Worm (Caenorhabditis elegans) whole organism, L2 larva: Measurements from ENCODE around the gene irld-18.

ENCODE experiments used
- F13H6.1 ChIP-seq: sonication (generic microtip); optimal IDR thresholded peaks from 2 replicates; lab custom pipeline; 2016; ENCODE audit warnings: missing genetic modification characterization, missing compliant biosample characterization
- R02D3.7 ChIP-seq: fragments of 150-350 bp; optimal IDR thresholded peaks from 2 replicates; lab custom pipeline; 2014; ENCODE audit warnings: missing biosample characterization, missing genetic modification characterization
- Y55F3AM.14 ChIP-seq: fragments of 200-800 bp; sonication (Bioruptor generic); optimal IDR thresholded peaks from 2 replicates; lab custom pipeline; 2018; ENCODE audit warnings: mild to moderate bottlenecking, missing genetic modification characterization, missing compliant biosample characterization
- ZK546.5 ChIP-seq: sonication (generic microtip); optimal IDR thresholded peaks from 2 replicates; lab custom pipeline; 2017; ENCODE audit warnings: missing biosample characterization, missing genetic modification characterization
- alr-1 ChIP-seq: fragments of 150-350 bp; optimal IDR thresholded peaks from 2 replicates; lab custom pipeline; 2014; ENCODE audit warnings: missing biosample characterization, missing genetic modification characterization
- aly-2 ChIP-seq: fragments of 150-350 bp; optimal IDR thresholded peaks from 2 replicates; lab custom pipeline; 2014; ENCODE audit warnings: missing biosample characterization, missing genetic modification characterization
- ama-1 ChIP-seq: fragments of 150-350 bp; optimal IDR thresholded peaks from 2 replicates; lab custom pipeline; 2018; ENCODE audit warnings: inconsistent platforms
- blmp-1 ChIP-seq: sonication (generic microtip); optimal IDR thresholded peaks from 2 replicates; lab custom pipeline; 2017; ENCODE audit warnings: missing genetic modification characterization, mild to moderate bottlenecking, missing compliant biosample characterization, antibody characterized with exemption, moderate library complexity; ENCODE audit not compliant: insufficient read depth
- ceh-82 ChIP-seq: fragments of 150-350 bp; optimal IDR thresholded peaks from 2 replicates; lab custom pipeline; 2014; ENCODE audit warnings: missing biosample characterization, missing genetic modification characterization
- crh-2 ChIP-seq: sonication (generic microtip); optimal IDR thresholded peaks from 2 replicates; lab custom pipeline; 2017; ENCODE audit warnings: missing biosample characterization, missing genetic modification characterization
- dmd-4 ChIP-seq: sonication (generic microtip); optimal IDR thresholded peaks from 2 replicates; lab custom pipeline; 2017; ENCODE audit warnings: missing biosample characterization, missing genetic modification characterization
- egl-27 ChIP-seq: sonication (generic microtip); optimal IDR thresholded peaks from 3 replicates; lab custom pipeline; 2017; ENCODE audit warnings: missing biosample characterization, missing genetic modification reagents, missing genetic modification characterization
- elt-1 ChIP-seq: fragments of 150-350 bp; optimal IDR thresholded peaks from 2 replicates; lab custom pipeline; 2014; ENCODE audit warnings: missing biosample characterization, missing genetic modification characterization
- elt-3 ChIP-seq: sonication (generic microtip); optimal IDR thresholded peaks from 2 replicates; lab custom pipeline; 2017; ENCODE audit warnings: missing biosample characterization, missing genetic modification characterization
- fos-1 ChIP-seq: fragments of 150-350 bp; optimal IDR thresholded peaks from 2 replicates; lab custom pipeline; 2014; ENCODE audit warnings: missing biosample characterization, missing genetic modification characterization
- gmeb-1 ChIP-seq: fragments of 150-350 bp; optimal IDR thresholded peaks from 2 replicates; lab custom pipeline; 2014; ENCODE audit warnings: missing biosample characterization, missing genetic modification characterization
- lin-11 ChIP-seq: fragments of 150-350 bp; sonication (generic microtip); optimal IDR thresholded peaks from 2 replicates; lab custom pipeline; 2014; ENCODE audit warnings: missing biosample characterization, missing genetic modification characterization, inconsistent platforms, mixed read lengths
- lin-13 ChIP-seq: fragments of 150-350 bp; optimal IDR thresholded peaks from 2 replicates; lab custom pipeline; 2014; ENCODE audit warnings: missing biosample characterization, missing genetic modification reagents, missing genetic modification characterization
- lin-39 ChIP-seq: fragments of 150-350 bp; optimal IDR thresholded peaks from 2 replicates; lab custom pipeline; 2014; ENCODE audit warnings: missing biosample characterization, missing genetic modification reagents, missing genetic modification characterization
- lsy-2 ChIP-seq, 2 experiments: fragments of 150-350 bp in 1 of 2; sonication (generic microtip) in 1 of 2; optimal IDR thresholded peaks; 2 replicates each; lab custom pipeline; 2014 to 2017; ENCODE audit warnings: missing biosample characterization in 2 of 2, missing genetic modification characterization in 2 of 2
- mab-5 ChIP-seq: fragments of 150-350 bp; optimal IDR thresholded peaks from 2 replicates; lab custom pipeline; 2014; ENCODE audit warnings: missing biosample characterization, missing genetic modification characterization
- mbf-1 ChIP-seq: sonication (generic microtip); optimal IDR thresholded peaks from 2 replicates; lab custom pipeline; 2017; ENCODE audit warnings: missing biosample characterization, missing genetic modification characterization
- mdl-1 ChIP-seq, 2 experiments: fragments of 150-350 bp in 1 of 2; sonication (generic microtip) in 1 of 2; optimal IDR thresholded peaks; 2 replicates each; lab custom pipeline; 2017; ENCODE audit warnings: missing biosample characterization in 2 of 2, missing genetic modification characterization in 2 of 2
- nhr-10 ChIP-seq: sonication (generic microtip); optimal IDR thresholded peaks from 2 replicates; lab custom pipeline; 2017; ENCODE audit warnings: missing biosample characterization, missing genetic modification characterization
- nhr-129 ChIP-seq: fragments of 150-350 bp; optimal IDR thresholded peaks from 2 replicates; lab custom pipeline; 2014; ENCODE audit warnings: missing biosample characterization, missing genetic modification characterization
- nhr-21 ChIP-seq: fragments of 150-350 bp; optimal IDR thresholded peaks from 2 replicates; lab custom pipeline; 2014; ENCODE audit warnings: missing biosample characterization, missing genetic modification characterization
- nhr-25 ChIP-seq: fragments of 150-350 bp; sonication (generic microtip); optimal IDR thresholded peaks from 3 replicates; lab custom pipeline; 2014; ENCODE audit warnings: missing biosample characterization, missing genetic modification characterization
- nhr-6 ChIP-seq: fragments of 150-350 bp; optimal IDR thresholded peaks from 2 replicates; lab custom pipeline; 2014; ENCODE audit warnings: missing biosample characterization, missing genetic modification characterization
- sem-4 ChIP-seq: fragments of 150-350 bp; optimal IDR thresholded peaks from 2 replicates; lab custom pipeline; 2014; ENCODE audit warnings: missing biosample characterization, missing genetic modification reagents, missing genetic modification characterization
- skn-1 ChIP-seq: sonication (generic microtip); optimal IDR thresholded peaks from 2 replicates; lab custom pipeline; 2017; ENCODE audit warnings: missing biosample characterization, missing genetic modification characterization
- sma-3 ChIP-seq: sonication (generic microtip); optimal IDR thresholded peaks from 2 replicates; lab custom pipeline; 2016; ENCODE audit warnings: missing genetic modification reagents, missing genetic modification characterization, missing compliant biosample characterization
- sma-9 ChIP-seq, 2 experiments: fragments of 150-350 bp in 1 of 2; sonication (generic microtip) in 1 of 2; optimal IDR thresholded peaks; 2 replicates each; lab custom pipeline; 2014 to 2016; ENCODE audit warnings: missing genetic modification characterization in 2 of 2, mild to moderate bottlenecking in 1 of 2, missing biosample characterization in 1 of 2, missing compliant biosample characterization in 1 of 2, missing genetic modification reagents in 1 of 2, moderate library complexity in 1 of 2
- snpc-4 ChIP-seq: fragments of 150-350 bp; optimal IDR thresholded peaks from 2 replicates; lab custom pipeline; 2014; ENCODE audit warnings: missing biosample characterization, missing genetic modification characterization
- unc-39 ChIP-seq: fragments of 150-350 bp; optimal IDR thresholded peaks from 2 replicates; lab custom pipeline; 2014; ENCODE audit warnings: missing biosample characterization, missing genetic modification characterization
- unc-55 ChIP-seq: fragments of 150-350 bp; sonication (generic microtip); optimal IDR thresholded peaks from 3 replicates; lab custom pipeline; 2014; ENCODE audit warnings: missing biosample characterization, missing genetic modification reagents, missing genetic modification characterization
- zag-1 ChIP-seq: fragments of 150-350 bp; optimal IDR thresholded peaks from 2 replicates; lab custom pipeline; 2014; ENCODE audit warnings: missing biosample characterization, missing genetic modification characterization
- ztf-1 ChIP-seq: fragments of 200-800 bp; sonication (Bioruptor generic); conservative IDR thresholded peaks from 2 replicates; pipeline ENCODE4 v1.3.6; 2022; ENCODE audit warnings: missing genetic modification characterization, missing compliant biosample characterization
- ztf-11 ChIP-seq: sonication (generic microtip); optimal IDR thresholded peaks from 2 replicates; lab custom pipeline; 2017; ENCODE audit warnings: missing biosample characterization, missing genetic modification characterization
- ztf-4 ChIP-seq: fragments of 150-350 bp; optimal IDR thresholded peaks from 2 replicates; lab custom pipeline; 2014; ENCODE audit warnings: missing biosample characterization, missing genetic modification characterization

The irld-18 gene

ce11 chrIV:14617059-14617458 lies 36.2 kb upstream of the irld-18 start:
- TF ChIP-seq snpc-4 (tag; lab: Kevin White, UChicago) (no peak), alr-1 (no peak), elt-1 (tag; lab: Kevin White, UChicago) (no peak), unc-55 (GFP tag; lab: Kevin White, UChicago) (peak; percentile 13), egl-27 (tag; lab: Kevin White, UChicago) (no peak)

ce11 chrIV:14616303-14616702 lies 35.5 kb upstream of the irld-18 start, which contains the start of gene dmd-6:
dmd-6 (plus strand) TSS chrIV:14616603.
- TF ChIP-seq ztf-4 (tag; lab: Kevin White, UChicago), result no peak
- TF ChIP-seq ztf-1, result no peak
- TF ChIP-seq nhr-21, result no peak
- TF ChIP-seq nhr-10 (tag; lab: Kevin White, UChicago), result no peak
- no peak for TF ChIP-seq ztf-11
- TF ChIP-seq nhr-6 (tag; lab: Kevin White, UChicago), result no peak
- TF ChIP-seq sem-4 (tag; lab: Kevin White, UChicago), result no peak
- TF ChIP-seq mab-5 (tag; lab: Kevin White, UChicago), result no peak
- TF ChIP-seq elt-3, result no peak
- no peak for TF ChIP-seq nhr-25 (tag; lab: Kevin White, UChicago)
- TF ChIP-seq unc-39 (tag; lab: Kevin White, UChicago), result no peak
- TF ChIP-seq egl-27 (tag; lab: Kevin White, UChicago), result no peak
- no peak for TF ChIP-seq lin-39 (tag; lab: Kevin White, UChicago)
- no peak for TF ChIP-seq ama-1 (lab: Kevin White, UChicago)
- TF ChIP-seq lin-11 (tag; lab: Kevin White, UChicago), result no peak
- TF ChIP-seq lin-13 (GFP tag; lab: Kevin White, UChicago), result no peak
- no peak for TF ChIP-seq R02D3.7 (tag; lab: Kevin White, UChicago)
- no peak for TF ChIP-seq snpc-4 (tag; lab: Kevin White, UChicago)
- TF ChIP-seq mbf-1 (tag; lab: Kevin White, UChicago), result no peak
- no peak for TF ChIP-seq zag-1 (tag; lab: Kevin White, UChicago)
- TF ChIP-seq, all 48 proteins: peak for 0

- TF ChIP-seq ztf-4 (tag; lab: Kevin White, UChicago) (peak; percentile 35), ceh-82 (tag; lab: Kevin White, UChicago) (no peak), aly-2 (no peak), mdl-1 (tag; optimal IDR thresholded peaks at IDR 0.05; lab: Kevin White, UChicago) (peak; percentile 31 to 32), F13H6.1 (tag; lab: Kevin White, UChicago) (no peak), nhr-25 (tag; lab: Kevin White, UChicago) (peak; percentile 80), alr-1 (no peak), ZK546.5 (no peak), lin-11 (tag; lab: Kevin White, UChicago) (no peak), blmp-1 (tag; lab: Kevin White, UChicago) (peak; percentile 69), sma-9 (GFP tag; optimal IDR thresholded peaks at IDR 0.05; lab: Kevin White, UChicago) (peak; percentile 94), sma-9 (tag; optimal IDR thresholded peaks at IDR 0.05; lab: Kevin White, UChicago) (no peak), ama-1 (lab: Kevin White, UChicago) (no peak), ztf-1 (no peak), nhr-129 (tag; lab: Kevin White, UChicago) (peak; percentile 75), nhr-6 (tag; lab: Kevin White, UChicago) (peak; percentile 44), gmeb-1 (tag; lab: Kevin White, UChicago) (peak; percentile 34), dmd-4 (no peak), unc-55 (GFP tag; lab: Kevin White, UChicago) (no peak), sem-4 (tag; lab: Kevin White, UChicago) (no peak), crh-2 (tag; lab: Kevin White, UChicago) (peak; percentile 62), mbf-1 (tag; lab: Kevin White, UChicago) (no peak), sma-3 (peak; percentile 81), lsy-2 (tag; optimal IDR thresholded peaks at IDR 0.05; lab: Kevin White, UChicago) (peak in 1 of 2 experiments; percentile 34), nhr-21 (peak; percentile 92), skn-1 (tag; lab: Kevin White, UChicago) (no peak), Y55F3AM.14 (GFP tag; lab: Kevin White, UChicago) (peak; percentile 51), fos-1 (tag; lab: Kevin White, UChicago) (peak; percentile 13)
Measured at ce11 chrIV:14614176-14614740, 33.4 kb upstream of the irld-18 start.
